Worm (Caenorhabditis elegans): ENCODE data around the gene K08F9.1.
A peak's percentile ranks its signal among the peaks of the same experiment; 100 is the strongest.

Gene K08F9.1

ce11 chrV:15143798-15144197, 613 bp upstream of the K08F9.1 start, which contains the start of gene K08F9.4 (continued):
- TF ChIP-seq ama-1 (optimal IDR thresholded peaks at IDR 0.05) (no peak), C34F6.9 (tag; optimal IDR thresholded peaks at IDR 0.05) (peak; percentile 78), fos-1 (tag; optimal IDR thresholded peaks at IDR 0.05) (peak; percentile 47), mbf-1 (tag; optimal IDR thresholded peaks at IDR 0.05) (no peak), sem-4 (tag; optimal IDR thresholded peaks at IDR 0.05) (peak; percentile 2), peb-1 (tag; optimal IDR thresholded peaks at IDR 0.05) (no peak), R02D3.7 (tag; optimal IDR thresholded peaks at IDR 0.05) (no peak), nhr-23 (tag; optimal IDR thresholded peaks at IDR 0.05) (no peak), aly-2 (tag; optimal IDR thresholded peaks at IDR 0.05) (no peak), sma-9 (GFP tag; optimal IDR thresholded peaks at IDR 0.05) (peak; percentile 46), sma-9 (tag; optimal IDR thresholded peaks at IDR 0.05) (no peak), blmp-1 (tag; optimal IDR thresholded peaks at IDR 0.05; ENCODE audit: insufficient read depth) (peak; percentile 100), sma-3 (GFP tag; optimal IDR thresholded peaks at IDR 0.05) (peak; percentile 68), ztf-11 (tag; optimal IDR thresholded peaks at IDR 0.05) (no peak), ZK546.5 (tag; optimal IDR thresholded peaks at IDR 0.05) (no peak), lin-11 (tag; optimal IDR thresholded peaks at IDR 0.05) (no peak), ceh-82 (tag; optimal IDR thresholded peaks at IDR 0.05) (no peak), nhr-21 (tag; optimal IDR thresholded peaks at IDR 0.05) (peak; percentile 26), nhr-237 (tag; optimal IDR thresholded peaks at IDR 0.05) (no peak), mab-5 (tag; optimal IDR thresholded peaks at IDR 0.05) (no peak), ceh-16 (tag; optimal IDR thresholded peaks at IDR 0.05) (no peak), nhr-6 (tag; optimal IDR thresholded peaks at IDR 0.05) (no peak), elt-3 (tag; optimal IDR thresholded peaks at IDR 0.05) (no peak)

- TF ChIP-seq sma-9 (GFP tag; optimal IDR thresholded peaks at IDR 0.05) = no peak
- TF ChIP-seq sma-9 (tag; optimal IDR thresholded peaks at IDR 0.05) = no peak
- no peak for TF ChIP-seq crh-2 (tag; optimal IDR thresholded peaks at IDR 0.05)
- no peak for TF ChIP-seq nhr-10 (tag; optimal IDR thresholded peaks at IDR 0.05)
- TF ChIP-seq mbf-1 (tag; optimal IDR thresholded peaks at IDR 0.05) = no peak
- TF ChIP-seq unc-62 (GFP tag; optimal IDR thresholded peaks at IDR 0.05) = no peak
- TF ChIP-seq nhr-12 (tag; optimal IDR thresholded peaks at IDR 0.05) = no peak
- no peak for TF ChIP-seq dmd-4 (tag; optimal IDR thresholded peaks at IDR 0.05)
- no peak for TF ChIP-seq lin-11 (tag; optimal IDR thresholded peaks at IDR 0.05)
- no peak for TF ChIP-seq nhr-23 (tag; optimal IDR thresholded peaks at IDR 0.05)
These were observed 2.9 kb downstream of the K08F9.1 start, which contains the start of gene K08F9.3 for ce11 chrV:15140247-15140646. K08F9.3 (plus strand) TSS chrV:15140547.

ce11 chrV:15139811-15140210, 3.4 kb downstream of the K08F9.1 start:
- TF ChIP-seq mdl-1 (tag; optimal IDR thresholded peaks at IDR 0.05) (no peak), ztf-4 (tag; optimal IDR thresholded peaks at IDR 0.05) (no peak), nhr-25 (tag; optimal IDR thresholded peaks at IDR 0.05) (no peak), fos-1 (tag; optimal IDR thresholded peaks at IDR 0.05) (peak; percentile 42), nhr-21 (tag; optimal IDR thresholded peaks at IDR 0.05) (no peak), mab-5 (tag; optimal IDR thresholded peaks at IDR 0.05) (no peak), ceh-16 (tag; optimal IDR thresholded peaks at IDR 0.05) (no peak), aly-2 (tag; optimal IDR thresholded peaks at IDR 0.05) (no peak)

- TF ChIP-seq sma-9 (GFP tag; optimal IDR thresholded peaks at IDR 0.05) (peak; percentile 79), sma-9 (tag; optimal IDR thresholded peaks at IDR 0.05) (no peak), nhr-12 (tag; optimal IDR thresholded peaks at IDR 0.05) (no peak), lin-13 (GFP tag; optimal IDR thresholded peaks at IDR 0.05) (peak; percentile 83), elt-3 (tag; optimal IDR thresholded peaks at IDR 0.05) (no peak), sma-3 (GFP tag; optimal IDR thresholded peaks at IDR 0.05) (peak; percentile 63), R02D3.7 (tag; optimal IDR thresholded peaks at IDR 0.05) (no peak), C34F6.9 (tag; optimal IDR thresholded peaks at IDR 0.05) (peak; percentile 90), F13H6.1 (tag; optimal IDR thresholded peaks at IDR 0.05) (peak; percentile 56), nhr-11 (tag; optimal IDR thresholded peaks at IDR 0.05) (no peak), ztf-1 (GFP tag; conservative IDR thresholded peaks at IDR 0.05) (no peak), sem-4 (tag; optimal IDR thresholded peaks at IDR 0.05) (peak; percentile 3), unc-62 (GFP tag; optimal IDR thresholded peaks at IDR 0.05) (no peak), egl-27 (tag; optimal IDR thresholded peaks at IDR 0.05) (peak; percentile 21), dmd-4 (tag; optimal IDR thresholded peaks at IDR 0.05) (no peak), mbf-1 (tag; optimal IDR thresholded peaks at IDR 0.05) (no peak), fos-1 (tag; optimal IDR thresholded peaks at IDR 0.05) (peak; percentile 72), unc-55 (GFP tag; optimal IDR thresholded peaks at IDR 0.05) (peak; percentile 97), skn-1 (tag; optimal IDR thresholded peaks at IDR 0.05) (no peak), ceh-82 (tag; optimal IDR thresholded peaks at IDR 0.05) (peak; percentile 52), mab-5 (tag; optimal IDR thresholded peaks at IDR 0.05) (no peak), ztf-4 (tag; optimal IDR thresholded peaks at IDR 0.05) (peak; percentile 16), lsy-2 (tag; optimal IDR thresholded peaks at IDR 0.05) (peak in 1 of 2 experiments; percentile 87), aly-2 (tag; optimal IDR thresholded peaks at IDR 0.05) (no peak), snpc-4 (tag; optimal IDR thresholded peaks at IDR 0.05) (peak; percentile 68), nhr-129 (tag; optimal IDR thresholded peaks at IDR 0.05) (peak; percentile 86), crh-2 (tag; optimal IDR thresholded peaks at IDR 0.05) (peak; percentile 79), nhr-21 (tag; optimal IDR thresholded peaks at IDR 0.05) (peak; percentile 60), blmp-1 (tag; optimal IDR thresholded peaks at IDR 0.05; ENCODE audit: insufficient read depth) (peak; percentile 72), gmeb-1 (tag; optimal IDR thresholded peaks at IDR 0.05) (peak; percentile 87), zag-1 (tag; optimal IDR thresholded peaks at IDR 0.05) (peak; percentile 59)
These were observed 6.4 kb downstream of the K08F9.1 start, which contains the start of gene aipl-1 for ce11 chrV:15136772-15137171. aipl-1 (minus strand) TSS chrV:15136801.

Data from whole organism, L2 larva.